Worm (Caenorhabditis elegans) whole organism, mixed stage, embryonic: Measurements from ENCODE around the gene K06G5.1.
A peak's percentile ranks its signal among the peaks of the same experiment; 100 is the strongest.

Source experiments
- M03D4.4 ChIP-seq: sonication (generic microtip); optimal IDR thresholded peaks from 2 replicates; lab custom pipeline; 2017; ENCODE audit warnings: mild to moderate bottlenecking, missing genetic modification characterization, missing compliant biosample characterization
- bed-3 ChIP-seq: fragments of 200-800 bp; sonication (Bioruptor generic); optimal IDR thresholded peaks from 3 replicates; lab custom pipeline; 2018; ENCODE audit warnings: mild to moderate bottlenecking, missing genetic modification characterization, moderate library complexity, missing compliant biosample characterization
- blmp-1 ChIP-seq: fragments of 150-350 bp; optimal IDR thresholded peaks from 2 replicates; lab custom pipeline; 2014; ENCODE audit warnings: missing biosample characterization, missing genetic modification characterization
- ceh-39 ChIP-seq: fragments of 150-350 bp; optimal IDR thresholded peaks from 2 replicates; lab custom pipeline; 2014; ENCODE audit warnings: missing biosample characterization, missing genetic modification characterization
- ceh-43 ChIP-seq: fragments of 200-800 bp; sonication (Bioruptor generic); optimal IDR thresholded peaks from 2 replicates; lab custom pipeline; 2018; ENCODE audit warnings: mild to moderate bottlenecking, missing genetic modification characterization, moderate library complexity, missing compliant biosample characterization
- ceh-83 ChIP-seq: fragments of 200-800 bp; sonication (Bioruptor generic); optimal IDR thresholded peaks from 2 replicates; lab custom pipeline; 2018; ENCODE audit warnings: mild to moderate bottlenecking, missing genetic modification characterization, missing compliant biosample characterization
- ces-1 ChIP-seq: fragments of 150-350 bp; optimal IDR thresholded peaks from 2 replicates; lab custom pipeline; 2014; ENCODE audit warnings: missing biosample characterization, missing genetic modification reagents, missing genetic modification characterization
- cnd-1 ChIP-seq: fragments of 200-800 bp; sonication (Bioruptor generic); optimal IDR thresholded peaks from 2 replicates; lab custom pipeline; 2018; ENCODE audit warnings: mild to moderate bottlenecking, missing genetic modification characterization, missing compliant biosample characterization
- drap-1 ChIP-seq: fragments of 200-800 bp; sonication (Bioruptor generic); optimal IDR thresholded peaks from 3 replicates; lab custom pipeline; 2018; ENCODE audit warnings: mild to moderate bottlenecking, missing genetic modification characterization, missing compliant biosample characterization
- elt-1 ChIP-seq: sonication (generic microtip); optimal IDR thresholded peaks from 2 replicates; lab custom pipeline; 2017; ENCODE audit warnings: missing genetic modification characterization, mild to moderate bottlenecking, missing compliant biosample characterization, antibody characterized with exemption, moderate library complexity, borderline replicate concordance; ENCODE audit not compliant: insufficient read depth
- elt-3 ChIP-seq: fragments of 150-350 bp; optimal IDR thresholded peaks from 2 replicates; lab custom pipeline; 2014; ENCODE audit warnings: missing biosample characterization, missing genetic modification characterization
- flh-1 ChIP-seq: fragments of 200-800 bp; sonication (Bioruptor generic); optimal IDR thresholded peaks from 2 replicates; lab custom pipeline; 2018; ENCODE audit warnings: mild to moderate bottlenecking, missing genetic modification characterization, moderate library complexity, missing compliant biosample characterization
- ham-2 ChIP-seq: fragments of 200-800 bp; sonication (Bioruptor generic); optimal IDR thresholded peaks from 2 replicates; lab custom pipeline; 2018; ENCODE audit warnings: mild to moderate bottlenecking, missing genetic modification characterization, missing compliant biosample characterization
- hlh-1 ChIP-seq: fragments of 150-350 bp; optimal IDR thresholded peaks from 2 replicates; lab custom pipeline; 2014; ENCODE audit warnings: missing biosample characterization, missing genetic modification reagents, missing genetic modification characterization
- lin-13 ChIP-seq: fragments of 150-350 bp; optimal IDR thresholded peaks from 2 replicates; lab custom pipeline; 2014; ENCODE audit warnings: missing biosample characterization, missing genetic modification characterization
- lin-32 ChIP-seq: fragments of 200-800 bp; sonication (Bioruptor generic); optimal IDR thresholded peaks from 2 replicates; lab custom pipeline; 2018; ENCODE audit warnings: mild to moderate bottlenecking, missing genetic modification characterization, missing compliant biosample characterization
- lsy-2 ChIP-seq: fragments of 150-350 bp; optimal IDR thresholded peaks from 2 replicates; lab custom pipeline; 2014; ENCODE audit warnings: missing biosample characterization, missing genetic modification characterization
- mab-5 ChIP-seq: fragments of 150-350 bp; optimal IDR thresholded peaks from 2 replicates; lab custom pipeline; 2014; ENCODE audit warnings: missing biosample characterization, missing genetic modification characterization
- mls-2 ChIP-seq: sonication (generic microtip); optimal IDR thresholded peaks from 2 replicates; lab custom pipeline; 2016; ENCODE audit warnings: mild to moderate bottlenecking, missing genetic modification characterization, moderate library complexity, missing compliant biosample characterization
- nhr-12 ChIP-seq: fragments of 150-350 bp; optimal IDR thresholded peaks from 2 replicates; lab custom pipeline; 2014; ENCODE audit warnings: missing biosample characterization, missing genetic modification characterization
- nhr-2 ChIP-seq: fragments of 150-350 bp; optimal IDR thresholded peaks from 2 replicates; lab custom pipeline; 2014; ENCODE audit warnings: missing biosample characterization, missing genetic modification characterization
- nhr-237 ChIP-seq: fragments of 150-350 bp; optimal IDR thresholded peaks from 2 replicates; lab custom pipeline; 2014; ENCODE audit warnings: missing biosample characterization, missing genetic modification characterization
- nhr-28 ChIP-seq: fragments of 150-350 bp; optimal IDR thresholded peaks from 2 replicates; lab custom pipeline; 2014; ENCODE audit warnings: missing biosample characterization, missing genetic modification characterization
- nhr-76 ChIP-seq: sonication (generic microtip); optimal IDR thresholded peaks from 2 replicates; lab custom pipeline; 2017; ENCODE audit warnings: missing biosample characterization, missing genetic modification characterization
- pha-4 ChIP-seq: fragments of 150-350 bp; optimal IDR thresholded peaks from 2 replicates; lab custom pipeline; 2018; ENCODE audit warnings: missing biosample characterization, missing genetic modification reagents, missing genetic modification characterization
- sem-2 ChIP-seq: fragments of 200-800 bp; sonication (Bioruptor generic); optimal IDR thresholded peaks from 2 replicates; lab custom pipeline; 2018; ENCODE audit warnings: mild to moderate bottlenecking, missing genetic modification characterization, missing compliant biosample characterization
- snpc-4 ChIP-seq: fragments of 150-350 bp; optimal IDR thresholded peaks from 2 replicates; lab custom pipeline; 2014; ENCODE audit warnings: missing biosample characterization, missing genetic modification characterization
- sptf-1 ChIP-seq: sonication (generic microtip); optimal IDR thresholded peaks from 2 replicates; lab custom pipeline; 2017; ENCODE audit warnings: mild to moderate bottlenecking, missing genetic modification characterization, moderate library complexity, missing compliant biosample characterization
- unc-120 ChIP-seq: sonication (generic microtip); optimal IDR thresholded peaks from 2 replicates; lab custom pipeline; 2017; ENCODE audit warnings: missing genetic modification characterization, missing compliant biosample characterization; ENCODE audit not compliant: poor library complexity, severe bottlenecking
- unc-39 ChIP-seq: fragments of 150-350 bp; optimal IDR thresholded peaks from 2 replicates; lab custom pipeline; 2014; ENCODE audit warnings: missing biosample characterization, missing genetic modification characterization
- unc-62 ChIP-seq: fragments of 150-350 bp; optimal IDR thresholded peaks from 2 replicates; lab custom pipeline; 2014; ENCODE audit warnings: missing biosample characterization, missing genetic modification reagents, missing genetic modification characterization
- zip-8 ChIP-seq: fragments of 150-350 bp; optimal IDR thresholded peaks from 2 replicates; lab custom pipeline; 2014; ENCODE audit warnings: missing biosample characterization, missing genetic modification characterization
- ztf-11 ChIP-seq: fragments of 150-350 bp; optimal IDR thresholded peaks from 2 replicates; lab custom pipeline; 2014; ENCODE audit warnings: missing biosample characterization, missing genetic modification characterization

The K06G5.1 gene

DNA sequence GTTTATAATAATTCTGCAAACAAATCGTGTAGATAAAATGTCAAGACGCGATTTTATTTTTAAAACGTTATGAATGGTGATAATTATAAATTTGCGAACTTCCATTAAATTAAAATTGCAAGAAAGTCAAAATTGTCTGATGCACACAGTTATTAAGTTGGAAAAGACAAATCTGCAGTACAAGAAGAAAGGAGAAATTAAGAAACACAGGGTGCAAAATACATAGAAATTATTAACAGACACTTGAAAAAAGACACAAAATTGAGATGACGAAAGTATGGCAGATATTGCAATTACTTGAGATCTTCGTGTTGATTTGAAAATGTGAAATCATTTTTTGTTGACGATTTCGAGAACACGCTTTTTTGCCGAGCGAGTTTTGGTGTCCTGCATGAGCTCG, 26.8 kb downstream of the K06G5.1 start:
- no peak for TF ChIP-seq mls-2 (tag; lab: Kevin White, UChicago)
- TF ChIP-seq nhr-2 (tag; lab: Kevin White, UChicago) = no peak
- no peak for TF ChIP-seq hlh-1 (tag; lab: Kevin White, UChicago)
- no peak for TF ChIP-seq lin-32 (GFP tag; lab: Kevin White, UChicago)
- TF ChIP-seq lsy-2 (tag; lab: Kevin White, UChicago) = no peak
- TF ChIP-seq elt-3 = no peak
- no peak for TF ChIP-seq bed-3
- no peak for TF ChIP-seq nhr-76
- TF ChIP-seq snpc-4 = no peak
- no peak for TF ChIP-seq unc-120
- no peak for TF ChIP-seq unc-62 (GFP tag; lab: Kevin White, UChicago)
- TF ChIP-seq ceh-43 (GFP tag; lab: Kevin White, UChicago) = no peak
- TF ChIP-seq M03D4.4 = no peak

- TF ChIP-seq bed-3 = no peak
- TF ChIP-seq nhr-76 = no peak
- TF ChIP-seq cnd-1 (tag; lab: Kevin White, UChicago) = peak; percentile 37
- no peak for TF ChIP-seq pha-4 (tag; lab: Kevin White, UChicago)
- no peak for TF ChIP-seq nhr-237 (tag; lab: Kevin White, UChicago)
- TF ChIP-seq ces-1 (GFP tag; lab: Kevin White, UChicago) = peak; percentile 12
- no peak for TF ChIP-seq elt-3
- peak; percentile 7 for TF ChIP-seq zip-8 (tag; lab: Kevin White, UChicago)
- peak; percentile 36 for TF ChIP-seq ceh-39 (tag; lab: Kevin White, UChicago)
- no peak for TF ChIP-seq mab-5 (tag; lab: Kevin White, UChicago)
- TF ChIP-seq mls-2 (tag; lab: Kevin White, UChicago) = no peak
- TF ChIP-seq lin-13 (tag; lab: Kevin White, UChicago) = no peak
Measured at ce11 chrX:14243345-14243961, 28.7 kb downstream of the K06G5.1 start, which contains the start of gene K04C1.3. TSS of gene K04C1.3 (minus strand) at chrX:14243395.

DNA sequence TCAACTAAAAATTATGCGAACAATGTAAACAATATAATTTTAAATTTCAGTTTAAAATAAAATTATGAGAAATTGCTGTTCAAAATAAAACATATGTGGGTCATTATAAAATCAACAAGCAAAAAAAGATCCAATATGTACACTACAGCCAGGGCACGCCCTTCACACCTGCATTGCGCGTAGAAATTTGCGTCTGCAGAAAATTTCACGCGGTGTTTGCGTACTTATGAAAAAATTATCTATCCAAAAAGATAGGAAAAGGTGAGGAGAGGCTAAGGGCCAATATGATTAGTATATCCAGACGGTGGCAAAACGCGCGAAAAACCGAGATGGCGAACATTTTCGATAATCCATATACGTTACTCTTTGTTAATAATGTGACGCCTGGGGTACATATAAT, 29.7 kb downstream of the K06G5.1 start:
- TF ChIP-seq ceh-39 (tag; lab: Kevin White, UChicago) = peak; percentile 9
- TF ChIP-seq elt-1 (tag; lab: Kevin White, UChicago) = no peak

DNA sequence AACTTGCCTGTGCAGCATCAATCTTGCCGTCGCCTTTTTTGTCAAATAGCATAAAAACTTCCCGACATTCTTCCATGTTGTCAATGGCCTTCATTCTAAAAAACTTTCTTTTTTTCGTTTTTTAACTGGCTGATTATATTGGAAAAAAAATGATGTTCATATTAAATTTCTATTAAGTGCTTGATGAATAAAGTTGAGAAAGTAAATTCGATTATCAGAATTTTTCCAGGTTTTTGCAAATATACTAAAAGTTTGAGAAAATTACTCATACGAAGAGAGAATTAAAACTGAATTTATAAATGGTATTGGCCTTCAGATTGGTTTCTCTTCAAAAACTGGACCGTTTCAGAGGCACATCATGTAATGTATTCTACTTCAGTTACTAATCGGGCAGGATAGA, 31.7 kb downstream of the K06G5.1 start, which contains the start of gene mlc-6:
TSS of gene mlc-6 (minus strand) at position 101 of the 400 bp plus-strand sequence.
- TF ChIP-seq ceh-39 (tag; lab: Kevin White, UChicago) (no peak), ham-2 (GFP tag; lab: Kevin White, UChicago) (no peak), unc-39 (tag; lab: Kevin White, UChicago) (no peak), drap-1 (GFP tag; lab: Kevin White, UChicago) (no peak), sem-2 (GFP tag; lab: Kevin White, UChicago) (no peak), flh-1 (GFP tag; lab: Kevin White, UChicago) (no peak), M03D4.4 (no peak), nhr-2 (tag; lab: Kevin White, UChicago) (no peak), snpc-4 (no peak), sptf-1 (tag; lab: Kevin White, UChicago) (no peak), nhr-12 (no peak), nhr-28 (tag; lab: Kevin White, UChicago) (no peak), ces-1 (GFP tag; lab: Kevin White, UChicago) (no peak), lin-32 (GFP tag; lab: Kevin White, UChicago) (no peak), mls-2 (tag; lab: Kevin White, UChicago) (no peak), lsy-2 (tag; lab: Kevin White, UChicago) (no peak), ceh-83 (no peak)

ce11 chrX:14247436-14248103, 32.8 kb downstream of the K06G5.1 start, which contains the start of gene K04C1.5:
TSS of gene K04C1.5 (plus strand) at chrX:14248053.
- TF ChIP-seq ham-2 (GFP tag; lab: Kevin White, UChicago) (no peak), zip-8 (tag; lab: Kevin White, UChicago) (no peak), nhr-2 (tag; lab: Kevin White, UChicago) (no peak), ztf-11 (tag; lab: Kevin White, UChicago) (no peak), hlh-1 (tag; lab: Kevin White, UChicago) (no peak), elt-3 (no peak), drap-1 (GFP tag; lab: Kevin White, UChicago) (no peak), snpc-4 (no peak), unc-120 (no peak), blmp-1 (no peak), unc-39 (tag; lab: Kevin White, UChicago) (no peak)
